Worm (Caenorhabditis elegans): ENCODE measurements around the gene famh-161.

Gene famh-161

DNA sequence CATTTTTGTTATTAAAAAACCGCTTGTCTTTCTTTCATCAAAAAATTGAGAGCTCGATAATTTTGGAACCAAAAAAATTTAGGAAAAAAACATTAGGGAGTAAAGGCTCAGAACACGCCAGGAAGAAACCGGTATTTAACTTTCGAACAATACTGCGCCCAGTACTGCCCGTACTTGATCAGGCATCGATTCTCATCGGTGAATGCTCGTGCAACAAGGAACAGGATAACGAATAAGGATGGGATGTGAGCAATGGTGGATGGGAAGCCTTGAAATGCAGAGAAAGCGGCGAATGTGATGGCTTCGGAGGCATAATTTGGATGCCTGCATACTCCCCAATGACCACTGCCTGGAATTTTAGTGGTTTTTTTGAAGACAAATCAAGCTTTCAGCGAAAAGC is 53.2 kb downstream of the famh-161 start:
- no peak for TF ChIP-seq odd-2 (tag; optimal IDR thresholded peaks at IDR 0.05)
- no peak for TF ChIP-seq dve-1 (tag; optimal IDR thresholded peaks at IDR 0.05)
- TF ChIP-seq fax-1 (tag; optimal IDR thresholded peaks at IDR 0.05): no peak
- TF ChIP-seq eyg-1 (tag; optimal IDR thresholded peaks at IDR 0.05): no peak
- TF ChIP-seq nhr-232 (tag; optimal IDR thresholded peaks at IDR 0.05): no peak
- no peak for TF ChIP-seq pat-9 (tag; optimal IDR thresholded peaks at IDR 0.05)
- no peak for TF ChIP-seq ama-1 (optimal IDR thresholded peaks at IDR 0.05)
- no peak for TF ChIP-seq tbx-7 (tag; optimal IDR thresholded peaks at IDR 0.05)
- TF ChIP-seq nhr-11 (tag; optimal IDR thresholded peaks at IDR 0.05): no peak
- TF ChIP-seq ceh-2 (tag; optimal IDR thresholded peaks at IDR 0.05): no peak
- TF ChIP-seq hlh-6 (tag; optimal IDR thresholded peaks at IDR 0.05): no peak
- no peak for TF ChIP-seq ttx-3 (tag; optimal IDR thresholded peaks at IDR 0.05)
- no peak for TF ChIP-seq elt-4 (tag; optimal IDR thresholded peaks at IDR 0.05)
- TF ChIP-seq sdc-2 (tag; optimal IDR thresholded peaks at IDR 0.05): no peak

Data from whole organism, late embryonic.